Fruit fly (Drosophila melanogaster): ENCODE measurements around the gene Pp2B-14D.

The Pp2B-14D gene

DNA sequence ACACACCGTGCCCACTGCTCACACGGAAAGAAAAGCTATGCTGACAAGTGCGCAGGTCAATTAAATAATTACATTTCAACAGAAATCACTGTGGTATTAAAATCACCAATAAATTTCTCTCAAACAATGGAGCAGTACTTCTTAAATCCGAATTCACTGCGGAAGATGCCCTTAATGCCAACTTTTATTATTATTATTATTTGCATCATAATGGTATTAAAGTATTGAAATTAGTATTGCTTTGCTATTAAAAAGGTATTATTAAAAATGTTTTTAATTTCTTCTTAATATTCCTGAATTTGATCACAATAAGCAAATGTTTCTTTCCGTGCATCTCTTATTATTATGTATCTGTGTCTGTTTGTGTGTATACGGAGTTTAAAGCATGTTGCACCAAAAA lies 20.2 kb upstream of the Pp2B-14D start (continued):
- no peak for TF ChIP-seq amos (GFP tag; IDR thresholded peaks at IDR 0.05; ENCODE audit: partially characterized antibody)
- no peak for TF ChIP-seq salm (tag; optimal IDR thresholded peaks at IDR 0.05)
- no peak for TF ChIP-seq kah (GFP tag; optimal IDR thresholded peaks at IDR 0.05)
- peak; percentile 48 for TF ChIP-seq CG2120 (GFP tag; optimal IDR thresholded peaks at IDR 0.05)
- no peak for TF ChIP-seq lola (GFP tag; optimal IDR thresholded peaks at IDR 0.05)
- no peak for TF ChIP-seq CG7786 (GFP tag; optimal IDR thresholded peaks at IDR 0.05)
- no peak for TF ChIP-seq NC2β (GFP tag; optimal IDR thresholded peaks at IDR 0.05)
- TF ChIP-seq CG33213 (GFP tag; optimal IDR thresholded peaks at IDR 0.05) = no peak
- no peak for TF ChIP-seq crol (GFP tag; IDR thresholded peaks at IDR 0.05)
- no peak for TF ChIP-seq CG7271 (tag; optimal IDR thresholded peaks at IDR 0.05)
- TF ChIP-seq CG5953 (GFP tag; IDR thresholded peaks at IDR 0.05) = no peak
- peak; percentile 55 for TF ChIP-seq CG2712 (tag; optimal IDR thresholded peaks at IDR 0.05)
- TF ChIP-seq jumu (GFP tag; optimal IDR thresholded peaks at IDR 0.05) = no peak
- TF ChIP-seq pnt (GFP tag; optimal IDR thresholded peaks at IDR 0.05) = no peak
- no peak for TF ChIP-seq lbe (GFP tag; optimal IDR thresholded peaks at IDR 0.05)
- TF ChIP-seq nerfin-2 (GFP tag; IDR thresholded peaks at IDR 0.05; ENCODE audit: partially characterized antibody) = no peak
- no peak for TF ChIP-seq Opbp (GFP tag; IDR thresholded peaks at IDR 0.05; ENCODE audit: partially characterized antibody)
- TF ChIP-seq pita (GFP tag; optimal IDR thresholded peaks at IDR 0.05) = no peak
- TF ChIP-seq CG18619 (GFP tag; optimal IDR thresholded peaks at IDR 0.05) = peak; percentile 30
- no peak for TF ChIP-seq gsb (GFP tag; IDR thresholded peaks at IDR 0.05)
- peak; percentile 13 for TF ChIP-seq D19A (tag; optimal IDR thresholded peaks at IDR 0.05)
- no peak for TF ChIP-seq CG3847 (GFP tag; IDR thresholded peaks at IDR 0.05)
- no peak for TF ChIP-seq ken (GFP tag; IDR thresholded peaks at IDR 0.05)
- no peak for TF ChIP-seq CG6654 (GFP tag; optimal IDR thresholded peaks at IDR 0.05)
- no peak for TF ChIP-seq Ada2b (GFP tag; IDR thresholded peaks at IDR 0.05)
- TF ChIP-seq CG17568 (GFP tag; optimal IDR thresholded peaks at IDR 0.05) = no peak
- no peak for TF ChIP-seq CG32767 (GFP tag; IDR thresholded peaks at IDR 0.05)
- no peak for TF ChIP-seq otp (GFP tag; IDR thresholded peaks at IDR 0.05)
- no peak for TF ChIP-seq chn (GFP tag; optimal IDR thresholded peaks at IDR 0.05)
- peak; percentile 18 for TF ChIP-seq ewg (GFP tag; optimal IDR thresholded peaks at IDR 0.05)
- TF ChIP-seq sisA (GFP tag; IDR thresholded peaks at IDR 0.05) = peak; percentile 36; the same call in 1 of the 2 replicates
- no peak for TF ChIP-seq kay (GFP tag; optimal IDR thresholded peaks at IDR 0.05)
- TF ChIP-seq CG34376 (GFP tag; optimal IDR thresholded peaks at IDR 0.05) = no peak
- TF ChIP-seq so (GFP tag; IDR thresholded peaks at IDR 0.05) = no peak
- TF ChIP-seq CG2678 (tag; optimal IDR thresholded peaks at IDR 0.05) = peak; percentile 76
- no peak for TF ChIP-seq br (optimal IDR thresholded peaks at IDR 0.05)
- TF ChIP-seq dan (GFP tag; IDR thresholded peaks at IDR 0.05) = no peak
- TF ChIP-seq tgo (GFP tag; IDR thresholded peaks at IDR 0.05) = 0 out of 3 replicates have a peak, but pooled peaks have one; percentile 30
- TF ChIP-seq MESR4 (GFP tag; optimal IDR thresholded peaks at IDR 0.05) = no peak
- peak; percentile 45 for TF ChIP-seq cwo (GFP tag; optimal IDR thresholded peaks at IDR 0.05)
- no peak for TF ChIP-seq Hsf (GFP tag; optimal IDR thresholded peaks at IDR 0.05)
- TF ChIP-seq CG12104 (GFP tag; optimal IDR thresholded peaks at IDR 0.05) = no peak
- peak; percentile 53 for TF ChIP-seq CG30403 (GFP tag; optimal IDR thresholded peaks at IDR 0.05)
- TF ChIP-seq CG17802 (tag; optimal IDR thresholded peaks at IDR 0.05) = no peak
- TF ChIP-seq CG13894 (tag; optimal IDR thresholded peaks at IDR 0.05) = no peak
- peak; percentile 53 for TF ChIP-seq nmo (GFP tag; optimal IDR thresholded peaks at IDR 0.05)
- peak; percentile 18 for TF ChIP-seq CG6854 (GFP tag; optimal IDR thresholded peaks at IDR 0.05)
- TF ChIP-seq CG1529 (GFP tag; optimal IDR thresholded peaks at IDR 0.05) = no peak
- TF ChIP-seq CG13624 (GFP tag; optimal IDR thresholded peaks at IDR 0.05) = no peak
- TF ChIP-seq CG31441 (GFP tag; IDR thresholded peaks at IDR 0.05) = peak; percentile 64
- no peak for TF ChIP-seq Side (GFP tag; optimal IDR thresholded peaks at IDR 0.05)
- no peak for TF ChIP-seq Atf-2 (GFP tag; optimal IDR thresholded peaks at IDR 0.05)

Measured in whole organism, embryonic.